Worm (Caenorhabditis elegans) whole organism, mixed stage, embryonic: ENCODE measurements around the gene F47B8.13.

Experiments
- elt-1 ChIP-seq: sonication (generic microtip); optimal IDR thresholded peaks from 2 replicates; lab custom pipeline; 2017; ENCODE audit warnings: missing genetic modification characterization, mild to moderate bottlenecking, missing compliant biosample characterization, antibody characterized with exemption, moderate library complexity, borderline replicate concordance; ENCODE audit not compliant: insufficient read depth
- elt-3 ChIP-seq: fragments of 150-350 bp; optimal IDR thresholded peaks from 2 replicates; lab custom pipeline; 2014; ENCODE audit warnings: missing biosample characterization, missing genetic modification characterization
- nhr-12 ChIP-seq: fragments of 150-350 bp; optimal IDR thresholded peaks from 2 replicates; lab custom pipeline; 2014; ENCODE audit warnings: missing biosample characterization, missing genetic modification characterization
- unc-62 ChIP-seq: fragments of 150-350 bp; optimal IDR thresholded peaks from 2 replicates; lab custom pipeline; 2014; ENCODE audit warnings: missing biosample characterization, missing genetic modification reagents, missing genetic modification characterization

DNA sequence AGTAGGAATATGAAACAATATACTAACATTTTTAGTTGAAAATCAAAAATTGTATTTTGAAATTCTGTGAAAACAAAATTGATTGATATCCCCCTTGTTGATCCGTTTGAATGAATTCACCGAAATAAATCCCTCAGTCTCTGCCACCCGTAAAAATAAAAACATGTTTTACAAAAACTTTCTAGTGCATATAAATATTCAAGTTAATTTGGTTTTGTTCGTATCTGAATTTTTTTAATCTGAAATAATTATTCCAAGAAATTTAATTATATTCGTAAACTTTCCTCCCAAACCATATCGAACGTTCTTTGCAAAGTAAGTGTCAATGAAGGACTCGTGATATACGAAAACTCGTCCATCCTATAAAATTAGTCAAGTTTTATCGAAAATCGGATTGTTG is 46.5 kb downstream of the F47B8.13 start, which contains the start of gene F40G12.6:
- TF ChIP-seq nhr-12 (tag; lab: Kevin White, UChicago) (no peak), unc-62 (no peak), elt-1 (tag; lab: Kevin White, UChicago) (no peak), elt-3 (tag; lab: Kevin White, UChicago) (no peak)
